ENCODE assay signal across 1 fruit fly cellular context in genomic region chrX:13384583-13385342, dm6.
TF ChIP-seq lines count a peak whose summit lies in the region.

Rbp1-like (minus strand) TSS chrX:13384877.
Tim9a (plus strand) TSS chrX:13385210.

TF ChIP-seq in whole organism, embryonic, 481 proteins besides CTCF, POLR2A, EP300 and RAD21 (continued from another document and continues in another):
- peak; percentile 18 for TF ChIP-seq zfh2 (GFP tag; optimal IDR thresholded peaks at IDR 0.05; lab: Kevin White, UChicago)
- peak; percentile 60 for TF ChIP-seq hbn (GFP tag; IDR thresholded peaks at IDR 0.05; lab: Robert Waterston, UW; ENCODE audit: partially characterized antibody)
- TF ChIP-seq CG10321 (GFP tag; IDR thresholded peaks at IDR 0.05; lab: Robert Waterston, UW), result no peak
- no peak for TF ChIP-seq croc (GFP tag; conservative IDR thresholded peaks at IDR 0.05; lab: Robert Waterston, UW)
- TF ChIP-seq Gsc (GFP tag; IDR thresholded peaks at IDR 0.05; lab: Robert Waterston, UW), result no peak
- TF ChIP-seq YL-1 (GFP tag; optimal IDR thresholded peaks at IDR 0.05; lab: Kevin White, UChicago), result peak; percentile 73
- TF ChIP-seq Sox100B (GFP tag; optimal IDR thresholded peaks at IDR 0.05; lab: Kevin White, UChicago), result peak; percentile 38
- TF ChIP-seq TFAM (GFP tag; optimal IDR thresholded peaks at IDR 0.05; lab: Kevin White, UChicago), result no peak
- TF ChIP-seq CG2678 (tag; optimal IDR thresholded peaks at IDR 0.05; lab: Kevin White, UChicago), result peak; percentile 55
- TF ChIP-seq CG12071 (GFP tag; optimal IDR thresholded peaks at IDR 0.05; lab: Kevin White, UChicago), result no peak
- TF ChIP-seq CG10462 (GFP tag; optimal IDR thresholded peaks at IDR 0.05; lab: Kevin White, UChicago), result no peak
- TF ChIP-seq tin (GFP tag; optimal IDR thresholded peaks at IDR 0.05; lab: Kevin White, UChicago), result peak; percentile 13
- peak; percentile 7 for TF ChIP-seq Ssrp (tag; optimal IDR thresholded peaks at IDR 0.05; lab: Kevin White, UChicago)
- no peak for TF ChIP-seq CG14667 (GFP tag; IDR thresholded peaks at IDR 0.05; lab: Robert Waterston, UW)
- TF ChIP-seq dimm (GFP tag; IDR thresholded peaks at IDR 0.05; lab: Robert Waterston, UW), result no peak
- TF ChIP-seq zfh1 (GFP tag; IDR thresholded peaks at IDR 0.05; lab: Robert Waterston, UW), result no peak
- no peak for TF ChIP-seq HLH3B (GFP tag; IDR thresholded peaks at IDR 0.05; lab: Robert Waterston, UW)
- TF ChIP-seq ash1 (GFP tag; optimal IDR thresholded peaks at IDR 0.05; lab: Kevin White, UChicago), result no peak
- TF ChIP-seq Vsx1 (GFP tag; optimal IDR thresholded peaks at IDR 0.05; lab: Kevin White, UChicago), result peak; percentile 22
- no peak for TF ChIP-seq Mrtf (GFP tag; IDR thresholded peaks at IDR 0.05; lab: Robert Waterston, UW)
- TF ChIP-seq CG11723 (GFP tag; optimal IDR thresholded peaks at IDR 0.05; lab: Kevin White, UChicago), result no peak
- no peak for TF ChIP-seq Sox102F (GFP tag; optimal IDR thresholded peaks at IDR 0.05; lab: Kevin White, UChicago)
- TF ChIP-seq CG15514 (GFP tag; optimal IDR thresholded peaks at IDR 0.05; lab: Kevin White, UChicago), result peak; percentile 71
- no peak for TF ChIP-seq da (GFP tag; optimal IDR thresholded peaks at IDR 0.05; lab: Kevin White, UChicago)
- TF ChIP-seq HmgZ (tag; optimal IDR thresholded peaks at IDR 0.05; lab: Kevin White, UChicago), result peak; percentile 13
- TF ChIP-seq yki (optimal IDR thresholded peaks at IDR 0.05; lab: Kevin White, UChicago), result no peak
- TF ChIP-seq lbe (GFP tag; optimal IDR thresholded peaks at IDR 0.05; lab: Kevin White, UChicago), result peak; percentile 16
- TF ChIP-seq seq (GFP tag; IDR thresholded peaks at IDR 0.05; lab: Robert Waterston, UW), result no peak
- no peak for TF ChIP-seq ci (GFP tag; IDR thresholded peaks at IDR 0.05; lab: Robert Waterston, UW)
- TF ChIP-seq BtbVII (GFP tag; optimal IDR thresholded peaks at IDR 0.05; lab: Kevin White, UChicago), result peak; percentile 5
- peak; percentile 70 for TF ChIP-seq sug (tag; optimal IDR thresholded peaks at IDR 0.05; lab: Kevin White, UChicago)
- TF ChIP-seq B-H2 (GFP tag; optimal IDR thresholded peaks at IDR 0.05; lab: Kevin White, UChicago), result peak; percentile 11
- no peak for TF ChIP-seq so (GFP tag; IDR thresholded peaks at IDR 0.05; lab: Robert Waterston, UW)
- TF ChIP-seq gcm (GFP tag; optimal IDR thresholded peaks at IDR 0.05; lab: Kevin White, UChicago), result no peak
- TF ChIP-seq fd102C (GFP tag; optimal IDR thresholded peaks at IDR 0.05; lab: Kevin White, UChicago), result no peak
- TF ChIP-seq CG11696 (GFP tag; IDR thresholded peaks at IDR 0.05; lab: Robert Waterston, UW), result no peak
- no peak for TF ChIP-seq sc (optimal IDR thresholded peaks at IDR 0.05; lab: Kevin White, UChicago)
- no peak for TF ChIP-seq sc (GFP tag; optimal IDR thresholded peaks at IDR 0.05; lab: Kevin White, UChicago)
- TF ChIP-seq sima (GFP tag; optimal IDR thresholded peaks at IDR 0.05; lab: Kevin White, UChicago), result no peak
- TF ChIP-seq hth (optimal IDR thresholded peaks at IDR 0.05; lab: Kevin White, UChicago), result no peak
- TF ChIP-seq CG14965 (GFP tag; optimal IDR thresholded peaks at IDR 0.05; lab: Kevin White, UChicago; ENCODE audit: borderline replicate concordance), result no peak
- TF ChIP-seq CG30403 (GFP tag; optimal IDR thresholded peaks at IDR 0.05; lab: Kevin White, UChicago), result peak; percentile 61
- TF ChIP-seq CG7928 (GFP tag; optimal IDR thresholded peaks at IDR 0.05; lab: Kevin White, UChicago), result peak; percentile 38
- TF ChIP-seq sens-2 (GFP tag; IDR thresholded peaks at IDR 0.05; lab: Robert Waterston, UW), result no peak
- peak; percentile 34 for TF ChIP-seq Tbp (GFP tag; optimal IDR thresholded peaks at IDR 0.05; lab: Kevin White, UChicago)
- no peak for TF ChIP-seq psq (GFP tag; optimal IDR thresholded peaks at IDR 0.05; lab: Kevin White, UChicago)
- peak; percentile 61 for TF ChIP-seq amos (GFP tag; IDR thresholded peaks at IDR 0.05; lab: Robert Waterston, UW; ENCODE audit: partially characterized antibody)
- no peak for TF ChIP-seq toy (GFP tag; IDR thresholded peaks at IDR 0.05; lab: Robert Waterston, UW)
- TF ChIP-seq phol (tag; optimal IDR thresholded peaks at IDR 0.05; lab: Kevin White, UChicago), result peak; percentile 99
- no peak for TF ChIP-seq CG8089 (GFP tag; optimal IDR thresholded peaks at IDR 0.05; lab: Kevin White, UChicago)
- TF ChIP-seq CG3163 (GFP tag; optimal IDR thresholded peaks at IDR 0.05; lab: Kevin White, UChicago), result no peak
- TF ChIP-seq Fer1 (GFP tag; optimal IDR thresholded peaks at IDR 0.05; lab: Kevin White, UChicago), result peak; percentile 43
- TF ChIP-seq CG16815 (GFP tag; optimal IDR thresholded peaks at IDR 0.05; lab: Kevin White, UChicago), result no peak
- TF ChIP-seq CG17802 (tag; optimal IDR thresholded peaks at IDR 0.05; lab: Kevin White, UChicago), result no peak
- TF ChIP-seq CG12299 (tag; optimal IDR thresholded peaks at IDR 0.05; lab: Kevin White, UChicago), result no peak
- TF ChIP-seq dmrt99B (tag; optimal IDR thresholded peaks at IDR 0.05; lab: Kevin White, UChicago), result peak; percentile 19
- TF ChIP-seq cato (GFP tag; optimal IDR thresholded peaks at IDR 0.05; lab: Kevin White, UChicago; ENCODE audit: borderline replicate concordance), result no peak
- no peak for TF ChIP-seq repo (GFP tag; optimal IDR thresholded peaks at IDR 0.05; lab: Kevin White, UChicago)
- no peak for TF ChIP-seq CG17359 (tag; optimal IDR thresholded peaks at IDR 0.05; lab: Kevin White, UChicago)
- TF ChIP-seq NC2α (GFP tag; optimal IDR thresholded peaks at IDR 0.05; lab: Kevin White, UChicago), result no peak
- no peak for TF ChIP-seq tgo (GFP tag; IDR thresholded peaks at IDR 0.05; lab: Robert Waterston, UW)
- TF ChIP-seq nerfin-1 (tag; optimal IDR thresholded peaks at IDR 0.05; lab: Kevin White, UChicago), result no peak
- peak; percentile 57 for TF ChIP-seq E2f2 (GFP tag; IDR thresholded peaks at IDR 0.05; lab: Robert Waterston, UW)
- TF ChIP-seq Dfd (GFP tag; optimal IDR thresholded peaks at IDR 0.05; lab: Kevin White, UChicago), result no peak
- peak; percentile 74 for TF ChIP-seq Sin3A (optimal IDR thresholded peaks at IDR 0.05; lab: Kevin White, UChicago)
- peak; percentile 26 for TF ChIP-seq CG18764 (GFP tag; optimal IDR thresholded peaks at IDR 0.05; lab: Kevin White, UChicago)
- peak in 1 of 2 experiments; percentile 64 for TF ChIP-seq Pdp1 (GFP tag; optimal IDR thresholded peaks at IDR 0.05; lab: Kevin White, UChicago)
- no peak for TF ChIP-seq CG10959 (GFP tag; IDR thresholded peaks at IDR 0.05; lab: Robert Waterston, UW)
- peak; percentile 13 for TF ChIP-seq CG7987 (GFP tag; optimal IDR thresholded peaks at IDR 0.05; lab: Kevin White, UChicago)
- TF ChIP-seq pan (optimal IDR thresholded peaks at IDR 0.05; lab: Kevin White, UChicago), result no peak
- no peak for TF ChIP-seq pan (GFP tag; optimal IDR thresholded peaks at IDR 0.05 in 1 of 2, IDR thresholded peaks at IDR 0.05 in 1 of 2)
- peak; percentile 16 for TF ChIP-seq CG1603 (tag; optimal IDR thresholded peaks at IDR 0.05; lab: Kevin White, UChicago)
- peak; percentile 58; the same call in 1 of the 2 replicates for TF ChIP-seq Bgb (GFP tag; IDR thresholded peaks at IDR 0.05; lab: Robert Waterston, UW; ENCODE audit: partially characterized antibody)
- no peak for TF ChIP-seq Kr (GFP tag; optimal IDR thresholded peaks at IDR 0.05; lab: Kevin White, UChicago)
- peak; percentile 36 for TF ChIP-seq Ets97D (GFP tag; optimal IDR thresholded peaks at IDR 0.05; lab: Kevin White, UChicago)
- TF ChIP-seq inv (GFP tag; IDR thresholded peaks at IDR 0.05; lab: Robert Waterston, UW; ENCODE audit: partially characterized antibody), result peak; percentile 76
- 0 out of 2 replicates have a peak, but pooled peaks have one; percentile 15 for TF ChIP-seq klu (GFP tag; IDR thresholded peaks at IDR 0.05; lab: Robert Waterston, UW)
- TF ChIP-seq run (tag; optimal IDR thresholded peaks at IDR 0.05; lab: Kevin White, UChicago), result no peak
- no peak for TF ChIP-seq CG6854 (GFP tag; optimal IDR thresholded peaks at IDR 0.05; lab: Kevin White, UChicago)
- TF ChIP-seq CG1529 (GFP tag; optimal IDR thresholded peaks at IDR 0.05; lab: Kevin White, UChicago), result no peak
- no peak for TF ChIP-seq hkb (optimal IDR thresholded peaks at IDR 0.05; lab: Kevin White, UChicago)
- no peak for TF ChIP-seq hkb (GFP tag; IDR thresholded peaks at IDR 0.05; lab: Robert Waterston, UW)
- TF ChIP-seq NfI (GFP tag; optimal IDR thresholded peaks at IDR 0.05; lab: Kevin White, UChicago), result peak; percentile 41
- no peak for TF ChIP-seq CG6272 (GFP tag; IDR thresholded peaks at IDR 0.05; lab: Robert Waterston, UW)
- no peak for TF ChIP-seq CG6683 (GFP tag; optimal IDR thresholded peaks at IDR 0.05; lab: Kevin White, UChicago)
- no peak for TF ChIP-seq gcm2 (GFP tag; optimal IDR thresholded peaks at IDR 0.05; lab: Kevin White, UChicago)
- TF ChIP-seq ham (GFP tag; IDR thresholded peaks at IDR 0.05; lab: Robert Waterston, UW), result no peak
- TF ChIP-seq cas (GFP tag; IDR thresholded peaks at IDR 0.05; lab: Robert Waterston, UW), result no peak
- peak; percentile 77 for TF ChIP-seq CG17186 (GFP tag; optimal IDR thresholded peaks at IDR 0.05; lab: Kevin White, UChicago)
- peak; percentile 41 for TF ChIP-seq CG13775 (GFP tag; optimal IDR thresholded peaks at IDR 0.05; lab: Kevin White, UChicago)
- no peak for TF ChIP-seq NK7.1 (GFP tag; optimal IDR thresholded peaks at IDR 0.05; lab: Kevin White, UChicago)
- peak; percentile 15 for TF ChIP-seq CG10979 (tag; optimal IDR thresholded peaks at IDR 0.05; lab: Kevin White, UChicago)
- TF ChIP-seq dm (GFP tag; optimal IDR thresholded peaks at IDR 0.05; lab: Kevin White, UChicago), result no peak
- peak; percentile 59; the same call in 2 of the 3 replicates for TF ChIP-seq Opbp (GFP tag; IDR thresholded peaks at IDR 0.05; lab: Robert Waterston, UW; ENCODE audit: partially characterized antibody)
- TF ChIP-seq bcd (GFP tag; optimal IDR thresholded peaks at IDR 0.05; lab: Kevin White, UChicago), result peak; percentile 35
- TF ChIP-seq fru (optimal IDR thresholded peaks at IDR 0.05; lab: Kevin White, UChicago), result no peak
- no peak for TF ChIP-seq CG17912 (GFP tag; optimal IDR thresholded peaks at IDR 0.05; lab: Kevin White, UChicago)
- no peak for TF ChIP-seq bsh (GFP tag; optimal IDR thresholded peaks at IDR 0.05; lab: Kevin White, UChicago)
- no peak for TF ChIP-seq gro (GFP tag; optimal IDR thresholded peaks at IDR 0.05; lab: Kevin White, UChicago)
- no peak for TF ChIP-seq schlank (tag; optimal IDR thresholded peaks at IDR 0.05; lab: Kevin White, UChicago)
- peak; percentile 62 for TF ChIP-seq CG9437 (GFP tag; optimal IDR thresholded peaks at IDR 0.05; lab: Kevin White, UChicago)
- no peak for TF ChIP-seq unpg (GFP tag; optimal IDR thresholded peaks at IDR 0.05; lab: Kevin White, UChicago)
- TF ChIP-seq CG4707 (GFP tag; optimal IDR thresholded peaks at IDR 0.05; lab: Kevin White, UChicago), result no peak
- no peak for TF ChIP-seq danr (GFP tag; IDR thresholded peaks at IDR 0.05; lab: Robert Waterston, UW)
- peak; percentile 50 for TF ChIP-seq Meics (GFP tag; optimal IDR thresholded peaks at IDR 0.05; lab: Kevin White, UChicago)
- peak; percentile 86 for TF ChIP-seq Scr (GFP tag; IDR thresholded peaks at IDR 0.05; lab: Robert Waterston, UW; ENCODE audit: partially characterized antibody)
- no peak for TF ChIP-seq crc (GFP tag; optimal IDR thresholded peaks at IDR 0.05; lab: Kevin White, UChicago)
- TF ChIP-seq odd (GFP tag; optimal IDR thresholded peaks at IDR 0.05; lab: Kevin White, UChicago), result no peak
- TF ChIP-seq nom (GFP tag; optimal IDR thresholded peaks at IDR 0.05; lab: Kevin White, UChicago), result peak; percentile 14
- no peak for TF ChIP-seq peb (GFP tag; IDR thresholded peaks at IDR 0.05; lab: Robert Waterston, UW)
- no peak for TF ChIP-seq jing (GFP tag; optimal IDR thresholded peaks at IDR 0.05; lab: Kevin White, UChicago)
- no peak for TF ChIP-seq GATAe (GFP tag; conservative IDR thresholded peaks at IDR 0.05; lab: Robert Waterston, UW)
- no peak for TF ChIP-seq Ravus (GFP tag; IDR thresholded peaks at IDR 0.05; lab: Robert Waterston, UW)
- TF ChIP-seq CG5245 (GFP tag; optimal IDR thresholded peaks at IDR 0.05; lab: Kevin White, UChicago), result no peak
- TF ChIP-seq Poxn (GFP tag; IDR thresholded peaks at IDR 0.05; lab: Robert Waterston, UW), result no peak
- no peak for TF ChIP-seq bab2 (GFP tag; optimal IDR thresholded peaks at IDR 0.05; lab: Kevin White, UChicago)
- peak; percentile 4 for TF ChIP-seq Chrac-16 (GFP tag; optimal IDR thresholded peaks at IDR 0.05; lab: Kevin White, UChicago)
- peak; percentile 6 for TF ChIP-seq mam (GFP tag; optimal IDR thresholded peaks at IDR 0.05; lab: Kevin White, UChicago)
- peak; percentile 61 for TF ChIP-seq CG10543 (GFP tag; optimal IDR thresholded peaks at IDR 0.05; lab: Kevin White, UChicago)
- peak; percentile 13; the same call in 1 of the 2 replicates for TF ChIP-seq H2.0 (GFP tag; IDR thresholded peaks at IDR 0.05; lab: Robert Waterston, UW)
- TF ChIP-seq CG4282 (GFP tag; optimal IDR thresholded peaks at IDR 0.05; lab: Kevin White, UChicago), result no peak
- peak; percentile 56 for TF ChIP-seq CoRest (tag; optimal IDR thresholded peaks at IDR 0.05; lab: Kevin White, UChicago)
- TF ChIP-seq CG18619 (GFP tag; optimal IDR thresholded peaks at IDR 0.05; lab: Kevin White, UChicago), result no peak
- TF ChIP-seq cg (GFP tag; optimal IDR thresholded peaks at IDR 0.05; lab: Kevin White, UChicago), result no peak
- TF ChIP-seq CG11085 (GFP tag; IDR thresholded peaks at IDR 0.05; lab: Robert Waterston, UW), result no peak
- TF ChIP-seq Hey (tag; optimal IDR thresholded peaks at IDR 0.05; lab: Kevin White, UChicago), result no peak
- TF ChIP-seq CG3838 (GFP tag; optimal IDR thresholded peaks at IDR 0.05; lab: Kevin White, UChicago), result no peak
- TF ChIP-seq chinmo (GFP tag; IDR thresholded peaks at IDR 0.05; lab: Robert Waterston, UW; ENCODE audit: partially characterized antibody), result no peak
- TF ChIP-seq Awh (GFP tag; IDR thresholded peaks at IDR 0.05; lab: Robert Waterston, UW), result no peak
- no peak for TF ChIP-seq Mes4 (GFP tag; optimal IDR thresholded peaks at IDR 0.05; lab: Kevin White, UChicago)
- TF ChIP-seq CG9932 (GFP tag; IDR thresholded peaks at IDR 0.05; lab: Robert Waterston, UW), result peak; percentile 65
- peak; percentile 21 for TF ChIP-seq dmrt11E (tag; optimal IDR thresholded peaks at IDR 0.05; lab: Kevin White, UChicago)
- TF ChIP-seq cwo (GFP tag; optimal IDR thresholded peaks at IDR 0.05; lab: Kevin White, UChicago), result no peak
- TF ChIP-seq crp (GFP tag; optimal IDR thresholded peaks at IDR 0.05; lab: Kevin White, UChicago), result peak in 1 of 2 experiments; percentile 81
- peak; percentile 62 for TF ChIP-seq CG13894 (tag; optimal IDR thresholded peaks at IDR 0.05; lab: Kevin White, UChicago)
- TF ChIP-seq dpn (GFP tag; optimal IDR thresholded peaks at IDR 0.05; lab: Kevin White, UChicago), result no peak
